Worm (Caenorhabditis elegans) whole organism, L1 larva: ENCODE results near the gene add-1.

Source experiments
- C34B4.2 ChIP-seq: sonication (generic microtip); optimal IDR thresholded peaks from 2 replicates; lab custom pipeline; 2017; ENCODE audit warnings: mild to moderate bottlenecking, missing genetic modification characterization, missing compliant biosample characterization
- F16B12.6 ChIP-seq: fragments of 150-350 bp; optimal IDR thresholded peaks from 2 replicates; lab custom pipeline; 2014; ENCODE audit warnings: missing biosample characterization, missing genetic modification characterization
- aly-2 ChIP-seq: fragments of 150-350 bp; optimal IDR thresholded peaks from 2 replicates; lab custom pipeline; 2014; ENCODE audit warnings: missing biosample characterization, missing genetic modification characterization
- blmp-1 ChIP-seq: fragments of 150-350 bp; optimal IDR thresholded peaks from 2 replicates; lab custom pipeline; 2014; ENCODE audit warnings: missing biosample characterization, missing genetic modification characterization
- ceh-63 ChIP-seq: fragments of 200-800 bp; sonication (Bioruptor generic); optimal IDR thresholded peaks from 2 replicates; lab custom pipeline; 2018; ENCODE audit warnings: mild to moderate bottlenecking, missing genetic modification characterization, missing compliant biosample characterization
- dpl-1 ChIP-seq, 3 experiments: fragments of 150-350 bp in 2 of 3; sonication (generic microtip) in 1 of 3; optimal IDR thresholded peaks; 2 replicates each; lab custom pipeline; 2014 to 2017; ENCODE audit warnings: missing biosample characterization in 3 of 3, missing genetic modification characterization in 3 of 3, missing genetic modification reagents in 3 of 3
- efl-1 ChIP-seq, 4 experiments: fragments of 150-350 bp; optimal IDR thresholded peaks in 3 of 4; peaks in 1 of 4; 1 replicate in 1 of 4; 2 replicates in 3 of 4; lab custom pipeline; 2014; ENCODE audit warnings: missing biosample characterization in 2 of 4, missing genetic modification characterization in 2 of 4, missing genetic modification reagents in 2 of 4
- egl-13 ChIP-seq: sonication (generic microtip); optimal IDR thresholded peaks from 2 replicates; lab custom pipeline; 2016; ENCODE audit warnings: missing genotype, missing genetic modification reagents, missing genetic modification characterization, missing compliant biosample characterization
- egl-27 ChIP-seq, 2 experiments: fragments of 150-350 bp in 1 of 2; sonication (generic microtip); optimal IDR thresholded peaks; 3 replicates each; lab custom pipeline; 2017 to 2018; ENCODE audit warnings: missing biosample characterization in 2 of 2, missing genetic modification characterization in 2 of 2, missing genetic modification reagents in 2 of 2
- elt-3 ChIP-seq, 6 experiments: fragments of 150-350 bp in 1 of 6; sonication (generic microtip); optimal IDR thresholded peaks; 2 replicates each; lab custom pipeline; 2017 to 2018; ENCODE audit warnings: missing biosample characterization in 6 of 6, missing genetic modification characterization in 6 of 6, inconsistent platforms in 1 of 6
- ets-5 ChIP-seq: fragments of 200-800 bp; sonication (Bioruptor generic); IDR thresholded peaks from 2 replicates; pipeline ENCODE4 v1.3.6; 2022; ENCODE audit warnings: missing genetic modification characterization, missing compliant biosample characterization
- fkh-10 ChIP-seq: sonication (generic microtip); optimal IDR thresholded peaks from 2 replicates; lab custom pipeline; 2017; ENCODE audit warnings: missing biosample characterization, missing genetic modification reagents, missing genetic modification characterization
- fos-1 ChIP-seq: fragments of 150-350 bp; optimal IDR thresholded peaks from 2 replicates; lab custom pipeline; 2014; ENCODE audit warnings: missing biosample characterization, missing genetic modification characterization
- grh-1 ChIP-seq: fragments of 200-800 bp; sonication (Bioruptor generic); IDR thresholded peaks from 2 replicates; pipeline ENCODE4 v1.3.6; 2022; ENCODE audit warnings: missing genetic modification reagents, missing genetic modification characterization, missing compliant biosample characterization
- hlh-17 ChIP-seq: fragments of 200-800 bp; sonication (Bioruptor generic); optimal IDR thresholded peaks from 2 replicates; lab custom pipeline; 2018; ENCODE audit warnings: missing genetic modification characterization, mild to moderate bottlenecking, missing compliant biosample characterization, moderate library complexity, borderline replicate concordance
- hpl-2 ChIP-seq: fragments of 150-350 bp; optimal IDR thresholded peaks from 2 replicates; lab custom pipeline; 2014; ENCODE audit warnings: missing biosample characterization, missing genetic modification reagents, missing genetic modification characterization
- irx-1 ChIP-seq: sonication (generic microtip); optimal IDR thresholded peaks from 2 replicates; lab custom pipeline; 2016; ENCODE audit warnings: missing genetic modification characterization, missing compliant biosample characterization
- lin-14 ChIP-seq: fragments of 200-800 bp; sonication (Bioruptor generic); optimal IDR thresholded peaks from 2 replicates; lab custom pipeline; 2018; ENCODE audit warnings: mild to moderate bottlenecking, missing genetic modification characterization, moderate library complexity, missing compliant biosample characterization
- lsy-2 ChIP-seq, 2 experiments: fragments of 150-350 bp; optimal IDR thresholded peaks; 2 replicates each; lab custom pipeline; 2014; ENCODE audit warnings: missing biosample characterization in 2 of 2, missing genetic modification characterization in 2 of 2
- mab-9 ChIP-seq: fragments of 200-800 bp; sonication (Bioruptor generic); IDR thresholded peaks from 2 replicates; pipeline ENCODE4 v1.3.6; 2022; ENCODE audit warnings: missing genetic modification reagents, missing genetic modification characterization, missing compliant biosample characterization
- mdl-1 ChIP-seq, 2 experiments: fragments of 150-350 bp; optimal IDR thresholded peaks; 2 replicates each; lab custom pipeline; 2014 to 2017; ENCODE audit warnings: missing biosample characterization in 2 of 2, missing genetic modification characterization in 2 of 2, inconsistent platforms in 1 of 2
- mep-1 ChIP-seq: fragments of 150-350 bp; optimal IDR thresholded peaks from 2 replicates; lab custom pipeline; 2014; ENCODE audit warnings: missing biosample characterization, missing genetic modification characterization
- nhr-12 ChIP-seq: sonication (generic microtip); optimal IDR thresholded peaks from 2 replicates; lab custom pipeline; 2017; ENCODE audit warnings: missing biosample characterization, missing genetic modification characterization
- nhr-19 ChIP-seq: fragments of 200-800 bp; sonication (Bioruptor generic); conservative IDR thresholded peaks from 2 replicates; pipeline ENCODE4 v1.3.6; 2022; ENCODE audit warnings: missing genetic modification characterization, missing compliant biosample characterization
- nhr-237 ChIP-seq: fragments of 150-350 bp; optimal IDR thresholded peaks from 2 replicates; lab custom pipeline; 2014; ENCODE audit warnings: missing biosample characterization, missing genetic modification characterization
- nhr-28 ChIP-seq: fragments of 150-350 bp; optimal IDR thresholded peaks from 2 replicates; lab custom pipeline; 2014; ENCODE audit warnings: missing biosample characterization, missing genetic modification characterization
- nhr-47 ChIP-seq: sonication (generic microtip); optimal IDR thresholded peaks from 2 replicates; lab custom pipeline; 2016; ENCODE audit warnings: mild to moderate bottlenecking, missing genetic modification characterization, moderate library complexity, missing compliant biosample characterization
- nhr-71 ChIP-seq: sonication (generic microtip); optimal IDR thresholded peaks from 2 replicates; lab custom pipeline; 2016; ENCODE audit warnings: mild to moderate bottlenecking, missing genetic modification characterization, moderate library complexity, missing compliant biosample characterization
- nhr-76 ChIP-seq: sonication (generic microtip); optimal IDR thresholded peaks from 2 replicates; lab custom pipeline; 2017; ENCODE audit warnings: missing biosample characterization, missing genetic modification characterization
- nhr-77 ChIP-seq: fragments of 150-350 bp; optimal IDR thresholded peaks from 2 replicates; lab custom pipeline; 2014; ENCODE audit warnings: missing biosample characterization, missing genetic modification characterization
- nhr-84 ChIP-seq: sonication (generic microtip); optimal IDR thresholded peaks from 2 replicates; lab custom pipeline; 2017; ENCODE audit warnings: missing biosample characterization, missing genetic modification characterization
- nhr-85 ChIP-seq: sonication (generic microtip); peaks from one replicate; lab custom pipeline; 2016; ENCODE audit warnings: missing genetic modification characterization, inconsistent platforms, missing compliant biosample characterization
- pag-3 ChIP-seq: sonication (generic microtip); optimal IDR thresholded peaks from 2 replicates; lab custom pipeline; 2017; ENCODE audit warnings: missing genetic modification characterization, mild to moderate bottlenecking, missing compliant biosample characterization, antibody characterized with exemption, borderline replicate concordance; ENCODE audit not compliant: insufficient read depth
- pax-3 ChIP-seq: fragments of 200-800 bp; sonication (Bioruptor generic); optimal IDR thresholded peaks from 2 replicates; lab custom pipeline; 2018; ENCODE audit warnings: mild to moderate bottlenecking, missing genetic modification characterization, moderate library complexity, missing compliant biosample characterization
- pqm-1 ChIP-seq: sonication (generic microtip); optimal IDR thresholded peaks from 3 replicates; lab custom pipeline; 2017; ENCODE audit warnings: missing biosample characterization, missing genetic modification characterization
- skn-1 ChIP-seq: fragments of 150-350 bp; optimal IDR thresholded peaks from 2 replicates; lab custom pipeline; 2014; ENCODE audit warnings: missing biosample characterization, missing genetic modification characterization
- snu-23 ChIP-seq: sonication (generic microtip); optimal IDR thresholded peaks from 2 replicates; lab custom pipeline; 2016; ENCODE audit warnings: missing genetic modification characterization, missing compliant biosample characterization
- sox-4 ChIP-seq: sonication (generic microtip); optimal IDR thresholded peaks from 2 replicates; lab custom pipeline; 2016; ENCODE audit warnings: missing genetic modification characterization, missing compliant biosample characterization
- sptf-1 ChIP-seq: fragments of 150-350 bp; optimal IDR thresholded peaks from 2 replicates; lab custom pipeline; 2014; ENCODE audit warnings: missing biosample characterization, missing genetic modification characterization
- sup-37 ChIP-seq: fragments of 200-800 bp; sonication (Bioruptor generic); optimal IDR thresholded peaks from 2 replicates; lab custom pipeline; 2018; ENCODE audit warnings: mild to moderate bottlenecking, missing genetic modification characterization, missing compliant biosample characterization
- tbx-2 ChIP-seq: sonication (generic microtip); optimal IDR thresholded peaks from 2 replicates; lab custom pipeline; 2016; ENCODE audit warnings: missing genetic modification characterization, missing compliant biosample characterization
- tlp-1 ChIP-seq: fragments of 150-350 bp; optimal IDR thresholded peaks from 2 replicates; lab custom pipeline; 2014; ENCODE audit warnings: missing biosample characterization, missing genetic modification characterization
- unc-130 ChIP-seq: fragments of 150-350 bp; optimal IDR thresholded peaks from 2 replicates; lab custom pipeline; 2017; ENCODE audit warnings: missing biosample characterization, missing genetic modification characterization, inconsistent platforms
- unc-98 ChIP-seq: fragments of 200-800 bp; sonication (Bioruptor generic); IDR thresholded peaks from 2 replicates; pipeline ENCODE4 v1.3.6; 2022; ENCODE audit warnings: missing genetic modification characterization, missing compliant biosample characterization
- vab-15 ChIP-seq: sonication (generic microtip); optimal IDR thresholded peaks from 2 replicates; lab custom pipeline; 2017; ENCODE audit warnings: missing genotype, mild to moderate bottlenecking, missing genetic modification characterization, missing compliant biosample characterization

The add-1 gene

ce11 chrX:4809753-4810424, 50.0 kb downstream of the add-1 start (continued):
- TF ChIP-seq unc-98 (no peak), lsy-2 (tag; optimal IDR thresholded peaks at IDR 0.05; lab: Kevin White, UChicago) (peak in 1 of 2 experiments; percentile 35), sup-37 (no peak), nhr-71 (tag; lab: Kevin White, UChicago) (peak; percentile 60), pax-3 (tag; lab: Kevin White, UChicago) (no peak), pqm-1 (tag; lab: Kevin White, UChicago) (no peak), nhr-47 (tag; lab: Kevin White, UChicago) (peak; percentile 5), mep-1 (peak; percentile 56), ceh-63 (GFP tag; lab: Kevin White, UChicago) (no peak), tlp-1 (no peak), unc-130 (tag; lab: Kevin White, UChicago) (no peak), efl-1 (optimal IDR thresholded peaks at IDR 0.05; lab: Kevin White, UChicago) (no peak), efl-1 (GFP tag; optimal IDR thresholded peaks at IDR 0.05 in 1 of 2; lab: Kevin White, UChicago) (peak in 1 of 2 experiments; percentile 83), nhr-19 (peak; percentile 35; the same call in 1 of the 2 replicates), hlh-17 (no peak), nhr-28 (tag; lab: Kevin White, UChicago) (no peak), egl-13 (tag; lab: Kevin White, UChicago) (no peak), nhr-237 (no peak), ets-5 (GFP tag; lab: Robert Waterston, UW) (no peak), nhr-76 (tag; lab: Kevin White, UChicago) (no peak), irx-1 (tag; lab: Kevin White, UChicago) (no peak), egl-27 (tag; optimal IDR thresholded peaks at IDR 0.05; lab: Kevin White, UChicago) (no peak), vab-15 (tag; lab: Kevin White, UChicago) (no peak), aly-2 (tag; lab: Kevin White, UChicago) (no peak), mdl-1 (tag; optimal IDR thresholded peaks at IDR 0.05; lab: Kevin White, UChicago) (no peak), hpl-2 (GFP tag; lab: Kevin White, UChicago) (no peak), sox-4 (tag; lab: Kevin White, UChicago) (no peak), tbx-2 (tag; lab: Kevin White, UChicago) (no peak), pag-3 (tag; lab: Kevin White, UChicago) (no peak), sptf-1 (no peak), skn-1 (tag; lab: Kevin White, UChicago) (peak; percentile 13), mab-9 (GFP tag; lab: Robert Waterston, UW) (no peak)

ce11 chrX:4809189-4809588, 50.7 kb downstream of the add-1 start:
- TF ChIP-seq nhr-12 (tag; lab: Kevin White, UChicago) (no peak), C34B4.2 (no peak), dpl-1 (GFP tag; optimal IDR thresholded peaks at IDR 0.05; lab: Kevin White, UChicago) (no peak), efl-1 (optimal IDR thresholded peaks at IDR 0.05; lab: Kevin White, UChicago) (no peak), efl-1 (GFP tag; optimal IDR thresholded peaks at IDR 0.05 in 1 of 2; lab: Kevin White, UChicago) (no peak), nhr-237 (no peak), nhr-84 (tag; lab: Kevin White, UChicago) (no peak), fos-1 (tag; lab: Kevin White, UChicago) (no peak), aly-2 (tag; lab: Kevin White, UChicago) (no peak), grh-1 (GFP tag; lab: Robert Waterston, UW) (no peak), blmp-1 (tag; lab: Kevin White, UChicago) (peak; percentile 99), lin-14 (no peak), tlp-1 (no peak), lsy-2 (tag; optimal IDR thresholded peaks at IDR 0.05; lab: Kevin White, UChicago) (no peak), elt-3 (tag; optimal IDR thresholded peaks at IDR 0.05; lab: Kevin White, UChicago) (peak in 1 of 6 experiments; percentile 15), nhr-77 (tag; lab: Kevin White, UChicago) (no peak), pax-3 (tag; lab: Kevin White, UChicago) (no peak), F16B12.6 (tag; lab: Kevin White, UChicago) (no peak), snu-23 (no peak), nhr-85 (tag; lab: Kevin White, UChicago) (peak; percentile 60), fkh-10 (GFP tag; lab: Kevin White, UChicago) (no peak)
